Worm (Caenorhabditis elegans): ENCODE data around the gene C01G6.2.

- TF ChIP-seq F13C5.2 (tag; optimal IDR thresholded peaks at IDR 0.05) (no peak), aly-1 (tag; optimal IDR thresholded peaks at IDR 0.05) (no peak), hmbx-1 (tag; optimal IDR thresholded peaks at IDR 0.05) (no peak), hmg-4 (GFP tag; optimal IDR thresholded peaks at IDR 0.05) (no peak)
Measured at ce11 chrII:9281595-9281994, 14.7 kb downstream of the C01G6.2 start.
